Fruit fly (Drosophila melanogaster): ENCODE measurements around the gene Tbh.

Gene Tbh

dm6 chrX:8061392-8062179 is 66.1 kb downstream of the Tbh start, which contains the start of gene mys (continued):
- TF ChIP-seq chm (GFP tag; IDR thresholded peaks at IDR 0.05) (peak; percentile 83), run (tag; optimal IDR thresholded peaks at IDR 0.05) (no peak), CG15073 (GFP tag; optimal IDR thresholded peaks at IDR 0.05) (no peak), grn (GFP tag; optimal IDR thresholded peaks at IDR 0.05) (no peak), CG15269 (tag; optimal IDR thresholded peaks at IDR 0.05) (peak; percentile 14), Hr78 (GFP tag; optimal IDR thresholded peaks at IDR 0.05) (no peak), CG14050 (GFP tag; IDR thresholded peaks at IDR 0.05) (no peak), CG12659 (GFP tag; optimal IDR thresholded peaks at IDR 0.05) (peak; percentile 92), Eip74EF (GFP tag; optimal IDR thresholded peaks at IDR 0.05) (peak in 1 of 2 experiments; percentile 34), lilli (GFP tag; optimal IDR thresholded peaks at IDR 0.05) (peak; percentile 76), Ptx1 (GFP tag; IDR thresholded peaks at IDR 0.05) (peak; percentile 63; the same call in 1 of the 2 replicates), Xbp1 (GFP tag; optimal IDR thresholded peaks at IDR 0.05) (peak; percentile 74), CG18619 (GFP tag; optimal IDR thresholded peaks at IDR 0.05) (no peak), CG4617 (GFP tag; optimal IDR thresholded peaks at IDR 0.05; ENCODE audit: borderline replicate concordance) (peak; percentile 83), D (optimal IDR thresholded peaks at IDR 0.05) (no peak), D (GFP tag; optimal IDR thresholded peaks at IDR 0.05) (no peak), Bgb (GFP tag; IDR thresholded peaks at IDR 0.05; ENCODE audit: partially characterized antibody) (peak; percentile 98), tup (GFP tag; optimal IDR thresholded peaks at IDR 0.05) (no peak), CG7556 (GFP tag; optimal IDR thresholded peaks at IDR 0.05) (peak; percentile 7), CG31224 (GFP tag; IDR thresholded peaks at IDR 0.05) (peak; percentile 24; the same call in 1 of the 2 replicates), CG1647 (GFP tag; optimal IDR thresholded peaks at IDR 0.05) (peak; percentile 79), knrl (GFP tag; IDR thresholded peaks at IDR 0.05; ENCODE audit: partially characterized antibody) (peak; percentile 93), Blimp-1 (GFP tag; optimal IDR thresholded peaks at IDR 0.05) (peak; percentile 23), C15 (GFP tag; IDR thresholded peaks at IDR 0.05) (no peak), Ravus (GFP tag; IDR thresholded peaks at IDR 0.05) (no peak), Dll (GFP tag; IDR thresholded peaks at IDR 0.05; ENCODE audit: partially characterized antibody) (peak; percentile 92), Sox100B (GFP tag; optimal IDR thresholded peaks at IDR 0.05) (no peak), Lim3 (GFP tag; IDR thresholded peaks at IDR 0.05) (no peak), Dad (GFP tag; optimal IDR thresholded peaks at IDR 0.05) (peak; percentile 74), cato (GFP tag; optimal IDR thresholded peaks at IDR 0.05; ENCODE audit: borderline replicate concordance) (no peak), CG2889 (GFP tag; IDR thresholded peaks at IDR 0.05) (peak; percentile 48; the same call in 1 of the 3 replicates), CG6683 (GFP tag; optimal IDR thresholded peaks at IDR 0.05) (peak; percentile 34), Hmx (GFP tag; optimal IDR thresholded peaks at IDR 0.05) (no peak), CG1233 (GFP tag; optimal IDR thresholded peaks at IDR 0.05) (peak; percentile 42), CG3407 (GFP tag; optimal IDR thresholded peaks at IDR 0.05) (peak; percentile 33), CG31441 (GFP tag; IDR thresholded peaks at IDR 0.05) (no peak), CG4707 (GFP tag; optimal IDR thresholded peaks at IDR 0.05) (no peak), hth (optimal IDR thresholded peaks at IDR 0.05) (no peak), Ssrp (tag; optimal IDR thresholded peaks at IDR 0.05) (no peak), abd-A (tag; optimal IDR thresholded peaks at IDR 0.05) (no peak), sisA (GFP tag; IDR thresholded peaks at IDR 0.05) (peak; percentile 63), Sin3A (optimal IDR thresholded peaks at IDR 0.05) (peak; percentile 84), D19A (tag; optimal IDR thresholded peaks at IDR 0.05) (no peak), sima (GFP tag; optimal IDR thresholded peaks at IDR 0.05) (no peak), yki (optimal IDR thresholded peaks at IDR 0.05) (no peak), Adf1 (GFP tag; IDR thresholded peaks at IDR 0.05) (peak; percentile 15; the same call in 1 of the 2 replicates), Nf-YC (tag; optimal IDR thresholded peaks at IDR 0.05) (peak; percentile 44), hb (GFP tag; IDR thresholded peaks at IDR 0.05; ENCODE audit: partially characterized antibody) (peak; percentile 92), hkb (optimal IDR thresholded peaks at IDR 0.05) (peak; percentile 76), hkb (GFP tag; IDR thresholded peaks at IDR 0.05) (no peak; the same call in 1 of the 2 replicates)

All from whole organism, embryonic.